Fruit fly (Drosophila melanogaster) whole organism, pupa: ENCODE measurements around the gene Edc3.

Experiments
- CG12605 ChIP-seq: fragments of 200-800 bp; sonication (Bioruptor generic); IDR thresholded peaks from 2 replicates; pipeline ENCODE4 v1.3.6; 2022; ENCODE audit warnings: missing biosample characterization, missing genetic modification characterization
- CG17806 ChIP-seq: fragments of 200-800 bp; sonication (Bioruptor generic); optimal IDR thresholded peaks from 2 replicates; lab custom pipeline; 2018; ENCODE audit warnings: missing biosample characterization, mild to moderate bottlenecking, missing genetic modification characterization, moderate library complexity
- CG32121 ChIP-seq: fragments of 200-800 bp; sonication (Bioruptor generic); IDR thresholded peaks from 2 replicates; pipeline ENCODE4 v1.3.6; 2022; ENCODE audit warnings: missing biosample characterization, missing genetic modification characterization
- CG8159 ChIP-seq: fragments of 200-800 bp; sonication (Bioruptor generic); optimal IDR thresholded peaks from 3 replicates; lab custom pipeline; 2018; ENCODE audit warnings: missing biosample characterization, mild to moderate bottlenecking, missing genetic modification characterization, moderate library complexity
- EcR ChIP-seq: fragments of 200-800 bp; sonication (Bioruptor generic); optimal IDR thresholded peaks from 3 replicates; lab custom pipeline; 2019; ENCODE audit warnings: missing biosample characterization, missing genetic modification characterization, mild to moderate bottlenecking, moderate library complexity, missing genetic modification reagents
- Pif1A ChIP-seq: fragments of 200-800 bp; sonication (Bioruptor generic); optimal IDR thresholded peaks from 3 replicates; lab custom pipeline; 2016; ENCODE audit warnings: missing biosample characterization, missing genetic modification characterization
- Pif1B ChIP-seq: fragments of 200-800 bp; sonication (Bioruptor generic); optimal IDR thresholded peaks from 3 replicates; lab custom pipeline; 2016; ENCODE audit warnings: missing biosample characterization, missing genetic modification characterization
- Snoo ChIP-seq: fragments of 200-800 bp; sonication (Bioruptor generic); optimal IDR thresholded peaks from 3 replicates; lab custom pipeline; 2017; ENCODE audit warnings: missing biosample characterization, mild to moderate bottlenecking, missing genetic modification characterization, inconsistent platforms
- fd96Ca ChIP-seq: fragments of 200-800 bp; sonication (Bioruptor generic); IDR thresholded peaks from 3 replicates; pipeline ENCODE4 v1.3.6; 2022; ENCODE audit warnings: missing biosample characterization, missing genetic modification characterization

dm6 chr3L:17475979-17476393 lies 53.7 kb downstream of the Edc3 start, which contains the start of gene CG34250:
- no peak for TF ChIP-seq EcR (GFP tag; lab: Kevin White, UChicago)
- no peak for TF ChIP-seq Snoo (tag; lab: Kevin White, UChicago)
- TF ChIP-seq CG12605, result no peak
- no peak for TF ChIP-seq CG32121
- no peak for TF ChIP-seq Pif1B (GFP tag; lab: Kevin White, UChicago)
- TF ChIP-seq Pif1A (GFP tag; lab: Kevin White, UChicago), result no peak
- TF ChIP-seq CG8159 (tag; lab: Kevin White, UChicago), result no peak
- no peak for TF ChIP-seq fd96Ca (GFP tag; lab: Robert Waterston, UW)
- TF ChIP-seq CG17806, result no peak
